Worm (Caenorhabditis elegans): ENCODE measurements around the gene R08A2.5.

DNA sequence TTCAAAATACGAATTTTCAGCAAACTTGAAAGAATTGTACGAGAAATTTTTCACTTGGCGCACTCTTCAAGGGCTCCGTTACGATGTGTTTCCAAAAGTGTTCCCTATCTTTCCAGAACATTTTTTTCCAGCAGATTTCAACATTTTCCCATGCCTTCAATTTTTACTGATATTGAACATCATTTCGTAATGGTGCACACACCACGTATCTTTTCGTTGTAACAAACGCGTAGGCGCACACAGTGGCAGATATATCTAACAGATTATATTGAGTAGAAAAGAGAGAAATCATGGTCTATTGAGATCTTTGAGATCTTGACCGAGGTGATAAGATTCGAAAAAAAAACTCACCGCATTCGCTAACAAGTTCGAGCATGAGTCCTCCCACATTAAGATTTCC, 16.7 kb upstream of the R08A2.5 start:
- TF ChIP-seq mdl-1 (tag; optimal IDR thresholded peaks at IDR 0.05) = no peak
- no peak for TF ChIP-seq elt-2 (tag; optimal IDR thresholded peaks at IDR 0.05)
- TF ChIP-seq nhr-76 (tag; optimal IDR thresholded peaks at IDR 0.05) = no peak
- no peak for TF ChIP-seq ztf-11 (tag; optimal IDR thresholded peaks at IDR 0.05)
- no peak for TF ChIP-seq ceh-90 (tag; optimal IDR thresholded peaks at IDR 0.05)
- no peak for TF ChIP-seq lin-39 (tag; optimal IDR thresholded peaks at IDR 0.05)
- no peak for TF ChIP-seq tbx-2 (tag; optimal IDR thresholded peaks at IDR 0.05)
- TF ChIP-seq nhr-28 (tag; optimal IDR thresholded peaks at IDR 0.05) = no peak
- TF ChIP-seq sup-37 (GFP tag; optimal IDR thresholded peaks at IDR 0.05) = no peak
- no peak for TF ChIP-seq efl-1 (optimal IDR thresholded peaks at IDR 0.05)
- TF ChIP-seq efl-1 (GFP tag; optimal IDR thresholded peaks at IDR 0.05 in 1 of 2) = no peak
